Worm (Caenorhabditis elegans) whole organism, L4 larva: Measurements from ENCODE around the gene T09F3.7.

Source experiments
- F44E2.7 ChIP-seq: fragments of 200-800 bp; sonication (Bioruptor generic); IDR thresholded peaks from 2 replicates; pipeline ENCODE4 v2.1.2; 2022; ENCODE audit warnings: missing genetic modification characterization, missing compliant biosample characterization
- R02D3.7 ChIP-seq: fragments of 150-350 bp; sonication (generic microtip); optimal IDR thresholded peaks from 3 replicates; lab custom pipeline; 2014; ENCODE audit warnings: missing biosample characterization, missing genetic modification characterization
- Y75B8A.6 ChIP-seq: fragments of 200-800 bp; sonication (Bioruptor generic); IDR thresholded peaks from 2 replicates; pipeline ENCODE4 v1.3.6; 2022; ENCODE audit warnings: missing genetic modification reagents, missing genetic modification characterization, missing compliant biosample characterization
- ZK337.2 ChIP-seq: fragments of 200-800 bp; sonication (Bioruptor generic); IDR thresholded peaks from 2 replicates; pipeline ENCODE4 v1.3.6; 2022; ENCODE audit warnings: missing genetic modification reagents, missing genetic modification characterization, missing compliant biosample characterization
- aly-2 ChIP-seq: sonication (generic microtip); optimal IDR thresholded peaks from 2 replicates; lab custom pipeline; 2018; ENCODE audit warnings: missing biosample characterization, missing genetic modification characterization
- ama-1 ChIP-seq: fragments of 150-350 bp; optimal IDR thresholded peaks from 2 replicates; lab custom pipeline; 2014; ENCODE audit warnings: inconsistent platforms, mixed read lengths
- ceh-20 ChIP-seq: fragments of 200-800 bp; sonication (Bioruptor generic); IDR thresholded peaks from 2 replicates; pipeline ENCODE4 v1.3.6; 2022; ENCODE audit warnings: missing genetic modification reagents, missing genetic modification characterization, missing compliant biosample characterization
- ceh-28 ChIP-seq: fragments of 150-350 bp; optimal IDR thresholded peaks from 2 replicates; lab custom pipeline; 2014; ENCODE audit warnings: missing biosample characterization, missing genetic modification reagents, missing genetic modification characterization
- dmd-9 ChIP-seq: fragments of 200-800 bp; sonication (Bioruptor generic); IDR thresholded peaks from 2 replicates; pipeline ENCODE4 v1.3.6; 2022; ENCODE audit warnings: missing genetic modification reagents, missing genetic modification characterization, missing compliant biosample characterization
- lsy-2 ChIP-seq, 2 experiments: fragments of 150-350 bp in 1 of 2; sonication (generic microtip) in 1 of 2; optimal IDR thresholded peaks; 2 replicates each; lab custom pipeline; 2014 to 2017; ENCODE audit warnings: missing biosample characterization in 2 of 2, missing genetic modification characterization in 2 of 2
- mdl-1 ChIP-seq, 2 experiments: fragments of 150-350 bp in 1 of 2; sonication (generic microtip) in 1 of 2; optimal IDR thresholded peaks; 2 replicates each; lab custom pipeline; 2014 to 2017; ENCODE audit warnings: missing biosample characterization in 2 of 2, missing genetic modification characterization in 2 of 2
- nhr-25 ChIP-seq: sonication (generic microtip); optimal IDR thresholded peaks from 2 replicates; lab custom pipeline; 2017; ENCODE audit warnings: missing genetic modification characterization, mild to moderate bottlenecking, missing compliant biosample characterization, antibody characterized with exemption, moderate library complexity, borderline replicate concordance; ENCODE audit not compliant: insufficient read depth
- nhr-76 ChIP-seq: fragments of 150-350 bp; optimal IDR thresholded peaks from 2 replicates; lab custom pipeline; 2014; ENCODE audit warnings: missing biosample characterization, missing genetic modification characterization

- TF ChIP-seq ceh-28: no peak
- no peak for TF ChIP-seq F44E2.7 (GFP tag; lab: Robert Waterston, UW)
- no peak for TF ChIP-seq R02D3.7 (tag; lab: Kevin White, UChicago)
- TF ChIP-seq lsy-2 (tag; optimal IDR thresholded peaks at IDR 0.05; lab: Kevin White, UChicago): no peak
- TF ChIP-seq aly-2 (tag; lab: Kevin White, UChicago): no peak
- no peak for TF ChIP-seq ceh-20 (GFP tag; lab: Robert Waterston, UW)
- TF ChIP-seq dmd-9: no peak
- TF ChIP-seq nhr-76: no peak
- no peak for TF ChIP-seq ZK337.2 (GFP tag; lab: Robert Waterston, UW)
- no peak for TF ChIP-seq mdl-1 (tag; optimal IDR thresholded peaks at IDR 0.05; lab: Kevin White, UChicago)
- no peak for TF ChIP-seq Y75B8A.6 (GFP tag; lab: Robert Waterston, UW)
- no peak for TF ChIP-seq nhr-25
- no peak for TF ChIP-seq ama-1
Measured at ce11 chrII:10373536-10374169, 17.3 kb upstream of the T09F3.7 start.
